Fruit fly (Drosophila melanogaster) whole organism: ENCODE measurements around the gene CG42564.

Experiments
- EcR ChIP-seq, 2 experiments: fragments of >200 bp; optimal IDR thresholded peaks; 2 replicates each; lab custom pipeline; 2017; ENCODE audit warnings: missing biosample characterization in 2 of 2, missing genetic modification characterization in 2 of 2, missing genetic modification reagents in 2 of 2
- pan ChIP-seq: fragments of >200 bp; optimal IDR thresholded peaks from 2 replicates; lab custom pipeline; 2017
- psq ChIP-seq: fragments of >200 bp; optimal IDR thresholded peaks from 2 replicates; lab custom pipeline; 2017

dm6 chr3R:6404174-6404573, 29.9 kb downstream of the CG42564 start:
- no peak for TF ChIP-seq pan (lab: Kevin White, UChicago)
- TF ChIP-seq psq (lab: Kevin White, UChicago) = no peak
- no peak for TF ChIP-seq EcR (GFP tag; optimal IDR thresholded peaks at IDR 0.05; lab: Kevin White, UChicago)
